Fruit fly (Drosophila melanogaster) whole organism, pupa: ENCODE results near the gene glec.
A peak's percentile ranks its signal among the peaks of the same experiment; 100 is the strongest.

Experiments used
- CG10348 ChIP-seq: fragments of 200-800 bp; sonication (Bioruptor generic); IDR thresholded peaks from 2 replicates; pipeline ENCODE4 v1.3.6; 2022; ENCODE audit warnings: missing biosample characterization, missing genetic modification characterization
- CG12605 ChIP-seq: fragments of 200-800 bp; sonication (Bioruptor generic); IDR thresholded peaks from 2 replicates; pipeline ENCODE4 v1.3.6; 2022; ENCODE audit warnings: missing biosample characterization, missing genetic modification characterization
- CG13204 ChIP-seq: fragments of 200-800 bp; sonication (Bioruptor generic); optimal IDR thresholded peaks from 2 replicates; lab custom pipeline; 2018; ENCODE audit warnings: missing biosample characterization, mild to moderate bottlenecking, missing genetic modification characterization, moderate library complexity
- CG14655 ChIP-seq: fragments of 200-800 bp; sonication (Bioruptor generic); optimal IDR thresholded peaks from 3 replicates; lab custom pipeline; 2017; ENCODE audit warnings: mild to moderate bottlenecking, missing biosample characterization, missing genetic modification reagents, missing genetic modification characterization
- CG15710 ChIP-seq: fragments of 200-800 bp; sonication (Bioruptor generic); optimal IDR thresholded peaks from 2 replicates; lab custom pipeline; 2018; ENCODE audit warnings: missing biosample characterization, mild to moderate bottlenecking, missing genetic modification characterization, moderate library complexity
- CG17806 ChIP-seq: fragments of 200-800 bp; sonication (Bioruptor generic); optimal IDR thresholded peaks from 2 replicates; lab custom pipeline; 2018; ENCODE audit warnings: missing biosample characterization, mild to moderate bottlenecking, missing genetic modification characterization, moderate library complexity
- CG32121 ChIP-seq: fragments of 200-800 bp; sonication (Bioruptor generic); IDR thresholded peaks from 2 replicates; pipeline ENCODE4 v1.3.6; 2022; ENCODE audit warnings: missing biosample characterization, missing genetic modification characterization
- CG34367 ChIP-seq: fragments of 200-800 bp; sonication (Bioruptor generic); optimal IDR thresholded peaks from 2 replicates; lab custom pipeline; 2018; ENCODE audit warnings: missing biosample characterization, mild to moderate bottlenecking, missing genetic modification characterization
- CG4496 ChIP-seq: fragments of 200-800 bp; sonication (Bioruptor generic); IDR thresholded peaks from 3 replicates; pipeline ENCODE4 v1.3.6; 2022; ENCODE audit warnings: missing biosample characterization, missing genetic modification characterization
- CG8159 ChIP-seq: fragments of 200-800 bp; sonication (Bioruptor generic); optimal IDR thresholded peaks from 3 replicates; lab custom pipeline; 2018; ENCODE audit warnings: missing biosample characterization, mild to moderate bottlenecking, missing genetic modification characterization, moderate library complexity
- CG8301 ChIP-seq: fragments of 200-800 bp; sonication (Bioruptor generic); optimal IDR thresholded peaks from 2 replicates; lab custom pipeline; 2018; ENCODE audit warnings: missing biosample characterization, mild to moderate bottlenecking, missing genetic modification characterization
- CG9948 ChIP-seq: fragments of 200-800 bp; sonication (Bioruptor generic); optimal IDR thresholded peaks from 2 replicates; lab custom pipeline; 2018; ENCODE audit warnings: missing biosample characterization, mild to moderate bottlenecking, missing genetic modification characterization, moderate library complexity
- D1 ChIP-seq: fragments of 200-800 bp; sonication (Bioruptor generic); optimal IDR thresholded peaks from 2 replicates; lab custom pipeline; 2018; ENCODE audit warnings: missing biosample characterization, mild to moderate bottlenecking, missing genetic modification characterization, moderate library complexity
- EcR ChIP-seq: fragments of 200-800 bp; sonication (Bioruptor generic); optimal IDR thresholded peaks from 3 replicates; lab custom pipeline; 2019; ENCODE audit warnings: missing biosample characterization, missing genetic modification characterization, mild to moderate bottlenecking, moderate library complexity, missing genetic modification reagents
- Ets98B ChIP-seq: fragments of 200-800 bp; sonication (Bioruptor generic); IDR thresholded peaks from 2 replicates; pipeline ENCODE4 v1.3.6; 2022; ENCODE audit warnings: missing biosample characterization, missing genetic modification characterization
- Pif1A ChIP-seq: fragments of 200-800 bp; sonication (Bioruptor generic); optimal IDR thresholded peaks from 3 replicates; lab custom pipeline; 2016; ENCODE audit warnings: missing biosample characterization, missing genetic modification characterization
- Pif1B ChIP-seq: fragments of 200-800 bp; sonication (Bioruptor generic); optimal IDR thresholded peaks from 3 replicates; lab custom pipeline; 2016; ENCODE audit warnings: missing biosample characterization, missing genetic modification characterization
- Snoo ChIP-seq: fragments of 200-800 bp; sonication (Bioruptor generic); optimal IDR thresholded peaks from 3 replicates; lab custom pipeline; 2017; ENCODE audit warnings: missing biosample characterization, mild to moderate bottlenecking, missing genetic modification characterization, inconsistent platforms
- fd96Ca ChIP-seq: fragments of 200-800 bp; sonication (Bioruptor generic); IDR thresholded peaks from 3 replicates; pipeline ENCODE4 v1.3.6; 2022; ENCODE audit warnings: missing biosample characterization, missing genetic modification characterization
- gl ChIP-seq: fragments of 200-800 bp; sonication (Bioruptor generic); optimal IDR thresholded peaks from 2 replicates; lab custom pipeline; 2018; ENCODE audit warnings: missing biosample characterization, mild to moderate bottlenecking, missing genetic modification characterization
- rn ChIP-seq: fragments of 200-800 bp; sonication (Bioruptor generic); IDR thresholded peaks from 2 replicates; pipeline ENCODE4 v1.3.6; 2022; ENCODE audit warnings: missing biosample characterization, missing genetic modification characterization

glec gene

dm6 chr3R:21828785-21829486 is 27.1 kb downstream of the glec start:
- TF ChIP-seq CG9948 (tag; lab: Kevin White, UChicago) = peak; percentile 92
- TF ChIP-seq CG15710 (tag; lab: Kevin White, UChicago) = peak; percentile 75
- peak; percentile 80 for TF ChIP-seq CG4496 (GFP tag; lab: Robert Waterston, UW)
- TF ChIP-seq Ets98B (GFP tag; lab: Robert Waterston, UW) = peak; percentile 74
- peak; percentile 78 for TF ChIP-seq CG17806 (tag; lab: Kevin White, UChicago)
- peak; percentile 74 for TF ChIP-seq CG34367 (tag; lab: Kevin White, UChicago)
- peak; percentile 59; the same call in 2 of the 3 replicates for TF ChIP-seq fd96Ca
- peak; percentile 92 for TF ChIP-seq CG8301 (tag; lab: Kevin White, UChicago)
- peak; percentile 37 for TF ChIP-seq gl (tag; lab: Kevin White, UChicago)
- TF ChIP-seq CG32121 = peak; percentile 71
- TF ChIP-seq CG10348 = no peak
- TF ChIP-seq rn (GFP tag; lab: Robert Waterston, UW) = peak; percentile 58; the same call in 1 of the 2 replicates
- TF ChIP-seq Pif1A (GFP tag; lab: Kevin White, UChicago) = peak; percentile 68
- TF ChIP-seq EcR = no peak
- TF ChIP-seq CG13204 (GFP tag; lab: Kevin White, UChicago) = peak; percentile 25
- peak; percentile 81 for TF ChIP-seq CG8159 (tag; lab: Kevin White, UChicago)
- peak; percentile 94 for TF ChIP-seq CG14655 (GFP tag; lab: Kevin White, UChicago)
- TF ChIP-seq Pif1B (GFP tag; lab: Kevin White, UChicago) = peak; percentile 79
- peak; percentile 66 for TF ChIP-seq CG12605
- peak; percentile 60 for TF ChIP-seq D1 (tag; lab: Kevin White, UChicago)
- TF ChIP-seq Snoo = no peak

- TF ChIP-seq CG12605 = no peak
- TF ChIP-seq CG10348 = no peak
- TF ChIP-seq D1 (tag; lab: Kevin White, UChicago) = no peak
- no peak for TF ChIP-seq rn (GFP tag; lab: Robert Waterston, UW)
- peak; percentile 23 for TF ChIP-seq CG14655 (GFP tag; lab: Kevin White, UChicago)
- no peak for TF ChIP-seq gl (tag; lab: Kevin White, UChicago)
- TF ChIP-seq Ets98B (GFP tag; lab: Robert Waterston, UW) = no peak
- no peak for TF ChIP-seq CG32121
- TF ChIP-seq CG8301 (tag; lab: Kevin White, UChicago) = peak; percentile 17
- TF ChIP-seq CG34367 (tag; lab: Kevin White, UChicago) = no peak
- no peak for TF ChIP-seq Pif1B (GFP tag; lab: Kevin White, UChicago)
- TF ChIP-seq CG15710 (tag; lab: Kevin White, UChicago) = no peak
- no peak for TF ChIP-seq CG17806 (tag; lab: Kevin White, UChicago)
- TF ChIP-seq CG8159 (tag; lab: Kevin White, UChicago) = no peak
- TF ChIP-seq fd96Ca = no peak
- peak; percentile 21 for TF ChIP-seq CG9948 (tag; lab: Kevin White, UChicago)
- TF ChIP-seq CG13204 (GFP tag; lab: Kevin White, UChicago) = no peak
- TF ChIP-seq Snoo = no peak
- no peak for TF ChIP-seq CG4496 (GFP tag; lab: Robert Waterston, UW)
- TF ChIP-seq Pif1A (GFP tag; lab: Kevin White, UChicago) = peak; percentile 3
- no peak for TF ChIP-seq EcR
Measured at dm6 chr3R:21828040-21828526, 28.0 kb downstream of the glec start.

dm6 chr3R:21827453-21828039 is 28.5 kb downstream of the glec start:
- no peak for TF ChIP-seq CG10348
- TF ChIP-seq Pif1B (GFP tag; lab: Kevin White, UChicago) = no peak
- TF ChIP-seq gl (tag; lab: Kevin White, UChicago) = no peak
- no peak for TF ChIP-seq CG34367 (tag; lab: Kevin White, UChicago)
- no peak for TF ChIP-seq Ets98B (GFP tag; lab: Robert Waterston, UW)
- TF ChIP-seq Snoo = peak; percentile 33
- TF ChIP-seq CG13204 (GFP tag; lab: Kevin White, UChicago) = no peak
- TF ChIP-seq CG32121 = no peak
- TF ChIP-seq CG4496 (GFP tag; lab: Robert Waterston, UW) = peak; percentile 28; the same call in 1 of the 3 replicates
- peak; percentile 36 for TF ChIP-seq CG14655 (GFP tag; lab: Kevin White, UChicago)
- no peak for TF ChIP-seq CG15710 (tag; lab: Kevin White, UChicago)
- TF ChIP-seq Pif1A (GFP tag; lab: Kevin White, UChicago) = peak; percentile 11
- peak; percentile 36 for TF ChIP-seq CG8301 (tag; lab: Kevin White, UChicago)
- peak; percentile 23 for TF ChIP-seq CG8159 (tag; lab: Kevin White, UChicago)
- peak; percentile 3 for TF ChIP-seq CG9948 (tag; lab: Kevin White, UChicago)
- no peak for TF ChIP-seq rn (GFP tag; lab: Robert Waterston, UW)
- TF ChIP-seq CG12605 = no peak
- TF ChIP-seq EcR = no peak
- no peak for TF ChIP-seq D1 (tag; lab: Kevin White, UChicago)
- TF ChIP-seq CG17806 (tag; lab: Kevin White, UChicago) = no peak
- TF ChIP-seq fd96Ca = no peak

- TF ChIP-seq CG9948 (tag; lab: Kevin White, UChicago) (peak; percentile 45), CG32121 (no peak), CG34367 (tag; lab: Kevin White, UChicago) (peak; percentile 1), D1 (tag; lab: Kevin White, UChicago) (no peak), CG14655 (GFP tag; lab: Kevin White, UChicago) (peak; percentile 53), CG8301 (tag; lab: Kevin White, UChicago) (peak; percentile 2), CG15710 (tag; lab: Kevin White, UChicago) (peak; percentile 66), CG8159 (tag; lab: Kevin White, UChicago) (peak; percentile 80), CG17806 (tag; lab: Kevin White, UChicago) (peak; percentile 40), Ets98B (GFP tag; lab: Robert Waterston, UW) (no peak), EcR (peak; percentile 63)
Measured at dm6 chr3R:21825775-21826558, 30.1 kb downstream of the glec start.
